Worm (Caenorhabditis elegans): Measurements from ENCODE around the gene T28D9.16.
A peak's percentile ranks its signal among the peaks of the same experiment; 100 is the strongest.

Gene T28D9.16

ce11 chrII:6521316-6521715 lies 45.8 kb downstream of the T28D9.16 start, which contains the start of gene toe-2:
Gene toe-2, minus strand, starts transcription at chrII:6521385.
- TF ChIP-seq nhr-90 (tag; optimal IDR thresholded peaks at IDR 0.05; ENCODE audit: poor library complexity) (no peak), tlp-1 (tag; optimal IDR thresholded peaks at IDR 0.05) (no peak), pqm-1 (tag; optimal IDR thresholded peaks at IDR 0.05) (no peak), sptf-1 (tag; optimal IDR thresholded peaks at IDR 0.05) (no peak), dsc-1 (tag; optimal IDR thresholded peaks at IDR 0.05) (no peak), jun-1 (tag; optimal IDR thresholded peaks at IDR 0.05) (no peak), zip-4 (GFP tag; optimal IDR thresholded peaks at IDR 0.05) (no peak), efl-3 (GFP tag; optimal IDR thresholded peaks at IDR 0.05) (no peak), unc-98 (GFP tag; IDR thresholded peaks at IDR 0.05) (no peak), unc-30 (tag; optimal IDR thresholded peaks at IDR 0.05) (no peak), zag-1 (tag; optimal IDR thresholded peaks at IDR 0.05) (no peak), unc-130 (tag; optimal IDR thresholded peaks at IDR 0.05) (no peak), irx-1 (tag; optimal IDR thresholded peaks at IDR 0.05) (no peak), aha-1 (tag; optimal IDR thresholded peaks at IDR 0.05) (no peak), efl-1 (optimal IDR thresholded peaks at IDR 0.05) (no peak), efl-1 (GFP tag; optimal IDR thresholded peaks at IDR 0.05 in 1 of 2) (no peak), fkh-8 (tag; optimal IDR thresholded peaks at IDR 0.05) (no peak), nhr-12 (tag; optimal IDR thresholded peaks at IDR 0.05) (no peak), snpc-4 (tag; optimal IDR thresholded peaks at IDR 0.05) (no peak)

ce11 chrII:6522622-6523254 lies 47.3 kb downstream of the T28D9.16 start:
- TF ChIP-seq lin-14 (GFP tag; optimal IDR thresholded peaks at IDR 0.05) = peak; percentile 62
- no peak for TF ChIP-seq tbx-2 (tag; optimal IDR thresholded peaks at IDR 0.05)
- no peak for TF ChIP-seq efl-1 (optimal IDR thresholded peaks at IDR 0.05)
- TF ChIP-seq efl-1 (GFP tag; optimal IDR thresholded peaks at IDR 0.05 in 1 of 2) = peak in 1 of 2 experiments; percentile 64
- peak; percentile 47 for TF ChIP-seq blmp-1 (tag; optimal IDR thresholded peaks at IDR 0.05)
- TF ChIP-seq elt-3 (tag; optimal IDR thresholded peaks at IDR 0.05) = peak in 3 of 6 experiments; percentile 4 to 60 (median 11)
- TF ChIP-seq nhr-20 (tag; optimal IDR thresholded peaks at IDR 0.05) = peak; percentile 13
- TF ChIP-seq nhr-85 (tag) = peak; percentile 82
- TF ChIP-seq nhr-28 (tag; optimal IDR thresholded peaks at IDR 0.05) = no peak
- no peak for TF ChIP-seq pqm-1 (tag; optimal IDR thresholded peaks at IDR 0.05)
- TF ChIP-seq nhr-237 (tag; optimal IDR thresholded peaks at IDR 0.05) = no peak

- TF ChIP-seq ceh-88 (GFP tag; IDR thresholded peaks at IDR 0.05) = no peak
- TF ChIP-seq efl-3 (GFP tag; optimal IDR thresholded peaks at IDR 0.05) = no peak
- no peak for TF ChIP-seq zag-1 (tag; optimal IDR thresholded peaks at IDR 0.05)
- TF ChIP-seq rnt-1 (tag; optimal IDR thresholded peaks at IDR 0.05) = no peak
Measured at ce11 chrII:6523940-6524339, 48.5 kb downstream of the T28D9.16 start.

- TF ChIP-seq elt-2 (tag; optimal IDR thresholded peaks at IDR 0.05) = peak; percentile 2
- TF ChIP-seq skn-1 (tag; optimal IDR thresholded peaks at IDR 0.05) = no peak
Measured at ce11 chrII:6524501-6524977, 49.1 kb downstream of the T28D9.16 start, which contains the start of gene C56E6.2. Gene C56E6.2, plus strand, starts transcription at chrII:6524927.

ce11 chrII:6526136-6526684 lies 50.7 kb downstream of the T28D9.16 start:
- TF ChIP-seq efl-1 (optimal IDR thresholded peaks at IDR 0.05) (no peak), efl-1 (GFP tag; optimal IDR thresholded peaks at IDR 0.05 in 1 of 2) (peak in 1 of 2 experiments; percentile 56), alr-1 (tag; optimal IDR thresholded peaks at IDR 0.05; ENCODE audit: borderline replicate concordance) (no peak)

Data from whole organism, L1 larva.